Fruit fly (Drosophila melanogaster): Measurements from ENCODE around the gene cona.

Gene cona

dm6 chr3R:18412279-18413214, 26.9 kb downstream of the cona start, which contains the start of gene CG31122 (continued):
- TF ChIP-seq zen2 (GFP tag; IDR thresholded peaks at IDR 0.05; ENCODE audit: partially characterized antibody) (peak; percentile 97), bowl (GFP tag; IDR thresholded peaks at IDR 0.05) (no peak), CG9215 (GFP tag; IDR thresholded peaks at IDR 0.05) (no peak), gcm2 (GFP tag; optimal IDR thresholded peaks at IDR 0.05) (no peak), Dll (GFP tag; IDR thresholded peaks at IDR 0.05; ENCODE audit: partially characterized antibody) (peak; percentile 99), Lhr (GFP tag; optimal IDR thresholded peaks at IDR 0.05) (peak; percentile 73), Aef1 (GFP tag; IDR thresholded peaks at IDR 0.05) (no peak), slou (GFP tag; optimal IDR thresholded peaks at IDR 0.05) (no peak), Blimp-1 (GFP tag; optimal IDR thresholded peaks at IDR 0.05) (peak; percentile 66), MTF-1 (GFP tag; optimal IDR thresholded peaks at IDR 0.05; ENCODE audit: borderline replicate concordance) (no peak), HLH54F (GFP tag; optimal IDR thresholded peaks at IDR 0.05) (peak; percentile 70), bcd (GFP tag; optimal IDR thresholded peaks at IDR 0.05) (peak; percentile 36), Bteb2 (GFP tag; optimal IDR thresholded peaks at IDR 0.05) (peak; percentile 50), al (GFP tag; IDR thresholded peaks at IDR 0.05) (peak; percentile 50; the same call in 1 of the 2 replicates), CG10565 (GFP tag; optimal IDR thresholded peaks at IDR 0.05) (no peak), Lim3 (GFP tag; IDR thresholded peaks at IDR 0.05) (no peak), emc (GFP tag; optimal IDR thresholded peaks at IDR 0.05) (no peak), prd (optimal IDR thresholded peaks at IDR 0.05) (no peak), prd (GFP tag; IDR thresholded peaks at IDR 0.05) (peak; percentile 59; the same call in 2 of the 3 replicates), CG32532 (GFP tag; IDR thresholded peaks at IDR 0.05) (no peak; the same call in 1 of the 2 replicates), jigr1 (GFP tag; IDR thresholded peaks at IDR 0.05) (no peak), CG4360 (GFP tag; IDR thresholded peaks at IDR 0.05) (no peak), wor (GFP tag; IDR thresholded peaks at IDR 0.05) (no peak), Mes4 (GFP tag; optimal IDR thresholded peaks at IDR 0.05) (peak; percentile 36), stc (GFP tag; IDR thresholded peaks at IDR 0.05) (no peak), Ravus (GFP tag; IDR thresholded peaks at IDR 0.05) (no peak), trh (GFP tag; optimal IDR thresholded peaks at IDR 0.05) (no peak), bsh (GFP tag; optimal IDR thresholded peaks at IDR 0.05) (peak in 1 of 2 experiments; percentile 28), tio (GFP tag; optimal IDR thresholded peaks at IDR 0.05) (no peak), Usf (GFP tag; optimal IDR thresholded peaks at IDR 0.05) (no peak), gsb (GFP tag; IDR thresholded peaks at IDR 0.05) (no peak), Ets97D (GFP tag; optimal IDR thresholded peaks at IDR 0.05) (peak; percentile 92), ham (GFP tag; IDR thresholded peaks at IDR 0.05) (no peak), CHES-1-like (GFP tag; optimal IDR thresholded peaks at IDR 0.05) (peak; percentile 49), NfI (GFP tag; optimal IDR thresholded peaks at IDR 0.05) (no peak), CG7745 (tag; optimal IDR thresholded peaks at IDR 0.05) (no peak), crol (GFP tag; IDR thresholded peaks at IDR 0.05) (peak; percentile 55), CG13287 (GFP tag; IDR thresholded peaks at IDR 0.05; ENCODE audit: partially characterized antibody) (peak; percentile 98), gem (tag; optimal IDR thresholded peaks at IDR 0.05) (peak; percentile 60), Meics (GFP tag; optimal IDR thresholded peaks at IDR 0.05) (peak; percentile 8), cad (GFP tag; optimal IDR thresholded peaks at IDR 0.05) (no peak), sim (GFP tag; IDR thresholded peaks at IDR 0.05) (no peak), Max (GFP tag; optimal IDR thresholded peaks at IDR 0.05) (no peak), ATbp (GFP tag; optimal IDR thresholded peaks at IDR 0.05) (peak; percentile 12), CG15073 (GFP tag; optimal IDR thresholded peaks at IDR 0.05) (no peak), CG5245 (GFP tag; optimal IDR thresholded peaks at IDR 0.05) (peak; percentile 2), CG7271 (tag; optimal IDR thresholded peaks at IDR 0.05) (no peak), CG2120 (GFP tag; optimal IDR thresholded peaks at IDR 0.05) (peak; percentile 68), NFAT (GFP tag; IDR thresholded peaks at IDR 0.05) (0 out of 2 replicates have a peak, but pooled peaks have one; percentile 23)
